1 fruit fly cellular context compared by ENCODE assay signal in the genomic region with DNA sequence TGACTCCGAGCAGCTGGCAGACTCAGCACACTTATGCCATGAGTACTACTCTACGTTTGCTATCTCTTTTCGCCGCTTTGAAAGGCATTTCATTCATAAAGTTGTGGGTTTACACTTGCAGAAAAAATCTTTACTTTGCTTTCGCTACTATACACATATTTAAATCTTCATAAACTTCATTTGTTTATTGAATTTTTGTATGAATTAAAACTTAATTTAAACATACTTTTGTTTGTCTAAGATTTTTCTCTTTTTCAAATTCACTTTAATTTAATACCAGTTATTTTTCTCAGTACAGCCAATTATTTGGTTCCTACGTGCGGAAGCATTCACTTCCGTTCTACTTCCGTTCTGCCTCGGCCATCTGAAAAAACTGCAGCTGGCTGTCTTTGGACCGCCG.
TF ChIP-seq lines count a peak whose summit lies in the region.

No protein-coding gene starts in this region.

TF ChIP-seq in whole organism, embryonic, 481 proteins besides CTCF, POLR2A, EP300 and RAD21 (continued from another document):
- TF ChIP-seq CG9437 (GFP tag; optimal IDR thresholded peaks at IDR 0.05; lab: Kevin White, UChicago) (peak; percentile 50), br (optimal IDR thresholded peaks at IDR 0.05; lab: Kevin White, UChicago) (no peak), TFAM (GFP tag; optimal IDR thresholded peaks at IDR 0.05; lab: Kevin White, UChicago) (no peak), CG33213 (GFP tag; optimal IDR thresholded peaks at IDR 0.05; lab: Kevin White, UChicago) (peak; percentile 9), psq (GFP tag; optimal IDR thresholded peaks at IDR 0.05; lab: Kevin White, UChicago) (peak; percentile 54), Myb (GFP tag; optimal IDR thresholded peaks at IDR 0.05; lab: Kevin White, UChicago) (peak; percentile 10), CG33557 (GFP tag; optimal IDR thresholded peaks at IDR 0.05; lab: Kevin White, UChicago) (peak; percentile 59), pita (GFP tag; optimal IDR thresholded peaks at IDR 0.05; lab: Kevin White, UChicago) (no peak), grn (GFP tag; optimal IDR thresholded peaks at IDR 0.05; lab: Kevin White, UChicago) (no peak), chif (GFP tag; optimal IDR thresholded peaks at IDR 0.05; lab: Kevin White, UChicago) (peak; percentile 60 to 70), CG2889 (GFP tag; IDR thresholded peaks at IDR 0.05; lab: Robert Waterston, UW) (peak; percentile 47; the same call in 1 of the 3 replicates), CG2116 (GFP tag; optimal IDR thresholded peaks at IDR 0.05; lab: Kevin White, UChicago) (no peak), CG10321 (GFP tag; IDR thresholded peaks at IDR 0.05; lab: Robert Waterston, UW) (0 out of 2 replicates have a peak, but pooled peaks have one; percentile 12), wek (GFP tag; optimal IDR thresholded peaks at IDR 0.05; lab: Kevin White, UChicago) (no peak), inv (GFP tag; IDR thresholded peaks at IDR 0.05; lab: Robert Waterston, UW; ENCODE audit: partially characterized antibody) (no peak), CG4730 (GFP tag; IDR thresholded peaks at IDR 0.05; lab: Robert Waterston, UW) (peak; percentile 37; the same call in 1 of the 2 replicates), CG1603 (tag; optimal IDR thresholded peaks at IDR 0.05; lab: Kevin White, UChicago) (no peak), tio (GFP tag; optimal IDR thresholded peaks at IDR 0.05; lab: Kevin White, UChicago) (peak; percentile 53), Aef1 (GFP tag; IDR thresholded peaks at IDR 0.05; lab: Robert Waterston, UW) (no peak), stc (GFP tag; IDR thresholded peaks at IDR 0.05; lab: Robert Waterston, UW) (0 out of 2 replicates have a peak, but pooled peaks have one; percentile 37), scrt (GFP tag; optimal IDR thresholded peaks at IDR 0.05; lab: Kevin White, UChicago) (peak; percentile 39), sob (GFP tag; IDR thresholded peaks at IDR 0.05; lab: Robert Waterston, UW) (peak; percentile 48), ken (GFP tag; IDR thresholded peaks at IDR 0.05; lab: Robert Waterston, UW) (no peak)
